Worm (Caenorhabditis elegans): Measurements from ENCODE around the gene enri-2.

- peak; percentile 97 for TF ChIP-seq daf-12 (tag; optimal IDR thresholded peaks at IDR 0.05)
- TF ChIP-seq nhr-77 (tag; optimal IDR thresholded peaks at IDR 0.05) = peak; percentile 99
These were observed 20.0 kb upstream of the enri-2 start for ce11 chrX:14525325-14526305.

All from whole organism, L3 larva.